Worm (Caenorhabditis elegans) whole organism, midembryonic: Measurements from ENCODE around the gene fbxa-71.

Source experiments
- T22C8.4 ChIP-seq: fragments of 200-800 bp; sonication (Bioruptor generic); IDR thresholded peaks from 2 replicates; pipeline ENCODE4 v1.3.6; 2022; ENCODE audit warnings: missing genetic modification characterization, missing compliant biosample characterization
- cog-1 ChIP-seq: sonication (generic microtip); optimal IDR thresholded peaks from 2 replicates; lab custom pipeline; 2016; ENCODE audit warnings: missing genetic modification characterization, missing compliant biosample characterization
- flt-1 ChIP-seq: fragments of 200-800 bp; sonication (Bioruptor generic); IDR thresholded peaks from 2 replicates; pipeline ENCODE4 v1.3.6; 2022; ENCODE audit warnings: missing genetic modification characterization, missing compliant biosample characterization
- ztf-29 ChIP-seq: fragments of 200-800 bp; sonication (Bioruptor generic); IDR thresholded peaks from 2 replicates; pipeline ENCODE4 v1.3.6; 2022; ENCODE audit warnings: missing genetic modification reagents, missing genetic modification characterization, missing compliant biosample characterization

DNA sequence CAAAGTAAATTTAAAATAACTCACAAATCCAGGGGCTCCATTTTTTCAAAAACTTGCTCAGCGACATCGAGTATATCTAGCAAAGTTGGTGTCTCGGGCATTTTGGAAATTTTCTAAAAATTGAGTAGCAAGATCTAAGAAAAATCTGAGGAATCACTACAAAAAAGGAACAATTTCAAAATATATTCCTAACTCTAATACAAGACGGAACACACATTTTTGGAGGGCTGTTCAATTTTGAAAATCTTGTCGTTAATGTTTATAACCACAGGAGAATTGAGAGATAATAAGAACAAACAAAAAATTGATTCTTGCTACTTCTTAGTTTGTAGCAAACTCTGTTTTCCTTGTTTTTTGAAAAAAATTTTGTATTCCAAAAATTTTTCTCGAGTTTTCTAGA, 23.3 kb upstream of the fbxa-71 start, which contains the start of gene fbxa-47:
- no peak for TF ChIP-seq T22C8.4 (GFP tag; lab: Robert Waterston, UW)
- TF ChIP-seq ztf-29 (GFP tag; lab: Robert Waterston, UW), result no peak
- no peak for TF ChIP-seq flt-1 (GFP tag; lab: Robert Waterston, UW)
- no peak for TF ChIP-seq cog-1 (tag; lab: Kevin White, UChicago)
